Fruit fly (Drosophila melanogaster): ENCODE data around the gene Nek2.

The Nek2 gene

dm6 chrX:7935798-7936572, 44.5 kb upstream of the Nek2 start, which contains the start of gene Ubr3 (continued):
- TF ChIP-seq CG15696 (tag; optimal IDR thresholded peaks at IDR 0.05) (no peak), fd3F (GFP tag; optimal IDR thresholded peaks at IDR 0.05) (no peak), nmo (GFP tag; optimal IDR thresholded peaks at IDR 0.05) (peak; percentile 34), pros (GFP tag; optimal IDR thresholded peaks at IDR 0.05) (no peak), gsb-n (tag; optimal IDR thresholded peaks at IDR 0.05) (no peak), CG7556 (GFP tag; optimal IDR thresholded peaks at IDR 0.05) (no peak), fu2 (GFP tag; optimal IDR thresholded peaks at IDR 0.05) (no peak), Bteb2 (GFP tag; optimal IDR thresholded peaks at IDR 0.05) (no peak), CG4707 (GFP tag; optimal IDR thresholded peaks at IDR 0.05) (no peak), HLHmδ (GFP tag; optimal IDR thresholded peaks at IDR 0.05) (no peak), vnd (GFP tag; IDR thresholded peaks at IDR 0.05; ENCODE audit: partially characterized antibody) (peak; percentile 73), dmrt11E (tag; optimal IDR thresholded peaks at IDR 0.05) (no peak), lmd (GFP tag; IDR thresholded peaks at IDR 0.05) (no peak), oc (tag; optimal IDR thresholded peaks at IDR 0.05) (no peak), Bdp1 (GFP tag; optimal IDR thresholded peaks at IDR 0.05) (no peak), nerfin-1 (tag; optimal IDR thresholded peaks at IDR 0.05) (peak; percentile 22), CG2678 (tag; optimal IDR thresholded peaks at IDR 0.05) (no peak), CG4854 (GFP tag; optimal IDR thresholded peaks at IDR 0.05) (no peak), hth (optimal IDR thresholded peaks at IDR 0.05) (no peak), CG10565 (GFP tag; optimal IDR thresholded peaks at IDR 0.05) (no peak), gsb (GFP tag; IDR thresholded peaks at IDR 0.05) (no peak), Drgx (GFP tag; IDR thresholded peaks at IDR 0.05) (no peak), CG14014 (GFP tag; IDR thresholded peaks at IDR 0.05) (no peak), schlank (tag; optimal IDR thresholded peaks at IDR 0.05) (no peak), trh (GFP tag; optimal IDR thresholded peaks at IDR 0.05) (no peak), otp (GFP tag; IDR thresholded peaks at IDR 0.05) (no peak), bbx (GFP tag; IDR thresholded peaks at IDR 0.05; ENCODE audit: partially characterized antibody) (peak; percentile 64), hkb (optimal IDR thresholded peaks at IDR 0.05) (no peak), hkb (GFP tag; IDR thresholded peaks at IDR 0.05) (no peak), CG6765 (GFP tag; optimal IDR thresholded peaks at IDR 0.05) (peak; percentile 26), PHDP (tag; optimal IDR thresholded peaks at IDR 0.05) (no peak), phol (tag; optimal IDR thresholded peaks at IDR 0.05) (peak; percentile 20), CG8281 (tag; optimal IDR thresholded peaks at IDR 0.05) (no peak), Abd-B (GFP tag; optimal IDR thresholded peaks at IDR 0.05) (peak; percentile 25), sr (GFP tag; IDR thresholded peaks at IDR 0.05) (no peak), CG6254 (GFP tag; optimal IDR thresholded peaks at IDR 0.05) (no peak), tio (GFP tag; optimal IDR thresholded peaks at IDR 0.05) (no peak), bowl (GFP tag; IDR thresholded peaks at IDR 0.05) (no peak), pnt (GFP tag; optimal IDR thresholded peaks at IDR 0.05) (no peak), B-H2 (GFP tag; optimal IDR thresholded peaks at IDR 0.05) (peak; percentile 2), CG7928 (GFP tag; optimal IDR thresholded peaks at IDR 0.05) (no peak), ERR (GFP tag; optimal IDR thresholded peaks at IDR 0.05) (no peak), Nf-YA (GFP tag; IDR thresholded peaks at IDR 0.05) (no peak), Neu2 (GFP tag; optimal IDR thresholded peaks at IDR 0.05; ENCODE audit: borderline replicate concordance) (no peak), bsh (GFP tag; optimal IDR thresholded peaks at IDR 0.05) (no peak), CG8388 (GFP tag; optimal IDR thresholded peaks at IDR 0.05) (no peak), jumu (GFP tag; optimal IDR thresholded peaks at IDR 0.05) (no peak), HmgD (GFP tag; optimal IDR thresholded peaks at IDR 0.05) (peak; percentile 51), Sry-β (GFP tag; optimal IDR thresholded peaks at IDR 0.05) (no peak), CG32767 (GFP tag; IDR thresholded peaks at IDR 0.05) (no peak)

Data from whole organism, embryonic.